Worm (Caenorhabditis elegans) whole organism, L4 larva: ENCODE results near the gene K08D9.10.

Experiments
- aly-2 ChIP-seq: sonication (generic microtip); optimal IDR thresholded peaks from 2 replicates; lab custom pipeline; 2018; ENCODE audit warnings: missing biosample characterization, missing genetic modification characterization
- ceh-20 ChIP-seq: fragments of 200-800 bp; sonication (Bioruptor generic); IDR thresholded peaks from 2 replicates; pipeline ENCODE4 v1.3.6; 2022; ENCODE audit warnings: missing genetic modification reagents, missing genetic modification characterization, missing compliant biosample characterization
- mdl-1 ChIP-seq, 2 experiments: fragments of 150-350 bp in 1 of 2; sonication (generic microtip) in 1 of 2; optimal IDR thresholded peaks; 2 replicates each; lab custom pipeline; 2014 to 2017; ENCODE audit warnings: missing biosample characterization in 2 of 2, missing genetic modification characterization in 2 of 2
- nhr-237 ChIP-seq: sonication (generic microtip); optimal IDR thresholded peaks from 2 replicates; lab custom pipeline; 2017; ENCODE audit warnings: missing biosample characterization, missing genetic modification characterization

ce11 chrV:3230150-3230549 is 547 bp upstream of the K08D9.10 start:
- TF ChIP-seq ceh-20 (no peak), aly-2 (tag; lab: Kevin White, UChicago) (no peak), nhr-237 (tag; lab: Kevin White, UChicago) (no peak), mdl-1 (tag; optimal IDR thresholded peaks at IDR 0.05; lab: Kevin White, UChicago) (no peak)
